Fruit fly (Drosophila melanogaster): ENCODE results near the gene Sema1a.

The Sema1a gene

dm6 chr2L:8553789-8554626 lies 12.1 kb downstream of the Sema1a start (continued):
- peak; percentile 37 for TF ChIP-seq CG17359 (tag; optimal IDR thresholded peaks at IDR 0.05)
- TF ChIP-seq CG3726 (GFP tag; IDR thresholded peaks at IDR 0.05), result no peak
- TF ChIP-seq CG1529 (GFP tag; optimal IDR thresholded peaks at IDR 0.05), result peak; percentile 15
- TF ChIP-seq twi (tag; optimal IDR thresholded peaks at IDR 0.05), result peak; percentile 43
- TF ChIP-seq wek (GFP tag; optimal IDR thresholded peaks at IDR 0.05), result no peak
- no peak for TF ChIP-seq Opbp (GFP tag; IDR thresholded peaks at IDR 0.05; ENCODE audit: partially characterized antibody)
- TF ChIP-seq Ravus (GFP tag; IDR thresholded peaks at IDR 0.05), result no peak
- peak; percentile 17 for TF ChIP-seq CG13123 (GFP tag; optimal IDR thresholded peaks at IDR 0.05)
- peak; percentile 33 for TF ChIP-seq CG10267 (tag; optimal IDR thresholded peaks at IDR 0.05)
- TF ChIP-seq CG16813 (GFP tag; IDR thresholded peaks at IDR 0.05; ENCODE audit: partially characterized antibody), result no peak
- TF ChIP-seq CG1233 (GFP tag; optimal IDR thresholded peaks at IDR 0.05), result peak; percentile 15
- TF ChIP-seq CG13424 (tag; optimal IDR thresholded peaks at IDR 0.05), result peak; percentile 37
- TF ChIP-seq CG7786 (GFP tag; optimal IDR thresholded peaks at IDR 0.05), result peak; percentile 32
- no peak for TF ChIP-seq CG11247 (GFP tag; IDR thresholded peaks at IDR 0.05)
- TF ChIP-seq CG5245 (GFP tag; optimal IDR thresholded peaks at IDR 0.05), result no peak
- TF ChIP-seq CG10979 (tag; optimal IDR thresholded peaks at IDR 0.05), result peak; percentile 73
- no peak for TF ChIP-seq CG13296 (GFP tag; optimal IDR thresholded peaks at IDR 0.05)
- TF ChIP-seq chif (GFP tag; optimal IDR thresholded peaks at IDR 0.05), result peak in 1 of 2 experiments; percentile 69
- peak; percentile 16; the same call in 1 of the 3 replicates for TF ChIP-seq croc (GFP tag; conservative IDR thresholded peaks at IDR 0.05)
- peak; percentile 46 for TF ChIP-seq ATbp (GFP tag; optimal IDR thresholded peaks at IDR 0.05)
- peak; percentile 64 for TF ChIP-seq CG2202 (tag; optimal IDR thresholded peaks at IDR 0.05)
- peak; percentile 51 for TF ChIP-seq CG1603 (tag; optimal IDR thresholded peaks at IDR 0.05)
- TF ChIP-seq seq (GFP tag; IDR thresholded peaks at IDR 0.05), result 0 out of 2 replicates have a peak, but pooled peaks have one; percentile 27
- no peak for TF ChIP-seq CG12104 (GFP tag; optimal IDR thresholded peaks at IDR 0.05)
- no peak for TF ChIP-seq Bdp1 (GFP tag; optimal IDR thresholded peaks at IDR 0.05)

- peak; percentile 94 for TF ChIP-seq pros (GFP tag; optimal IDR thresholded peaks at IDR 0.05)
- TF ChIP-seq trem (tag; optimal IDR thresholded peaks at IDR 0.05), result no peak
- peak; percentile 70 for TF ChIP-seq oc (tag; optimal IDR thresholded peaks at IDR 0.05)
- no peak for TF ChIP-seq cad (GFP tag; optimal IDR thresholded peaks at IDR 0.05)
- TF ChIP-seq Camta (GFP tag; optimal IDR thresholded peaks at IDR 0.05), result no peak
- peak in 1 of 2 experiments; percentile 45 for TF ChIP-seq tll (GFP tag; optimal IDR thresholded peaks at IDR 0.05)
- no peak for TF ChIP-seq HmgZ (tag; optimal IDR thresholded peaks at IDR 0.05)
- peak; percentile 35 for TF ChIP-seq Hey (tag; optimal IDR thresholded peaks at IDR 0.05)
- peak; percentile 27 for TF ChIP-seq kni (GFP tag; optimal IDR thresholded peaks at IDR 0.05)
Observed at dm6 chr2L:8556207-8556606, 14.3 kb downstream of the Sema1a start.

- TF ChIP-seq CG18764 (GFP tag; optimal IDR thresholded peaks at IDR 0.05) (no peak), croc (GFP tag; conservative IDR thresholded peaks at IDR 0.05) (no peak), mld (GFP tag; IDR thresholded peaks at IDR 0.05; ENCODE audit: partially characterized antibody) (0 out of 3 replicates have a peak, but pooled peaks have one; percentile 52), hkb (optimal IDR thresholded peaks at IDR 0.05) (no peak), hkb (GFP tag; IDR thresholded peaks at IDR 0.05) (no peak), repo (GFP tag; optimal IDR thresholded peaks at IDR 0.05) (no peak), eve (GFP tag; optimal IDR thresholded peaks at IDR 0.05) (peak in 1 of 2 experiments; percentile 59), Elba2 (GFP tag; optimal IDR thresholded peaks at IDR 0.05) (no peak), CG12071 (GFP tag; optimal IDR thresholded peaks at IDR 0.05) (peak; percentile 22), CG15011 (GFP tag; optimal IDR thresholded peaks at IDR 0.05) (no peak), Sry-δ (GFP tag; optimal IDR thresholded peaks at IDR 0.05) (no peak), CG1233 (GFP tag; optimal IDR thresholded peaks at IDR 0.05) (no peak), Max (GFP tag; optimal IDR thresholded peaks at IDR 0.05) (no peak), CG14050 (GFP tag; IDR thresholded peaks at IDR 0.05) (no peak), Dbx (GFP tag; IDR thresholded peaks at IDR 0.05) (no peak)
Observed at dm6 chr2L:8570408-8571072, 28.6 kb downstream of the Sema1a start.

Measured in whole organism, embryonic.